Worm (Caenorhabditis elegans): Measurements from ENCODE around the gene F56F10.1.

F56F10.1 gene

DNA sequence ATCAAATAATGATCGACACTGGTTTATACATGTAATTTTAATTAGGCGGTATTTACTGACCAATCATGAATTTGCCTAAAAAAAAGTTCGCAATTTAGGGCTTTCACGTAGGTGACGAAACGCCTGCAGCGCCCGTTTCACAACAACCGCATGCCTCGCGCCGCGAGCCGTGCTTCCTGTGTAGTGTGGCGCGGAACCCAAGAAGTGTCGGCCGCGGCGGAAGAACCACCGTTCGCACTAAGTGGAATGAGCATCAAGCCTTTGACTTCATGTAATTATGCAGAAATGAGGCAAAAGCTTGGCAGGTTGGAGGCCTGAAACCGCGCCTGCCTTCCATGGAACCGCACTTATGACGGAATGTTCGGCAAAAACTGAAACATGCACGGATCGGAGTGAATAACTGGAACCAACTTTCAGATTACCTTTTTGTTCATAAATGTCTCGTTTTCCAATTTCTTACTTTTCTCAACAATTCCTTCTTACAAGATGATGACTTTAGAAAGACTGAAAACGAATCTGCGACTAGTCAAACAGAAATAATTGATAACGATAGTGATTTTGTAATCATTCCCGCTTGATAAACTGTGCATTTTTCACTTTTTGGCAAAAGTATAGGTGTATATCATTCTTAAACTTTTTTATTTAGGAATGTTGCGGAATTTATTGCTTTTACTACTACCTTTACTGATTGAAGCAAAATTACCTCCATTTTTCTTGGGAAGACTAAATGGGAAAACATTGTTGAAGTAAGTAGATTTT lies at the start of gene F56F10.1:
Gene F56F10.1 (plus strand): TSS at position 647 of the 759 bp plus-strand sequence.
- no peak for TF ChIP-seq unc-62 (GFP tag; optimal IDR thresholded peaks at IDR 0.05)

DNA sequence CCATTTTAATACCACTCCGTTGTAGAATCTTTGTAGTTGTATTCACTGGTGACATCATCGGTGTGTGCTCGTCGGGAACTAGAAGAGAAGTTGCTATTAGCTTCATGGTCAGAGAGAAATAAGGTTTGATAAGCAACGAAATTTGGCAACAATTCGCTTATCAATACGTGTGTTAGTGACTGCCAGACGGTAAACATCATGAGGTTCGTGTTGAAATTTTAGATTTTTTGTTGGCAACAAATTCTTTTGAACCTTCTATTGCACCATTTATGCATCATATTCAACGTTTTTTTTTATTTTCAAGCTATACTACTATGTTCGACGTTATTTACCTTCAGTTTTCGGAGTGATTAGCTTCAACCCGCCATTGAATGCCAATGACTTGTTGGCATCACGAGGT lies 48.7 kb upstream of the F56F10.1 start:
- TF ChIP-seq unc-62 (GFP tag; optimal IDR thresholded peaks at IDR 0.05): no peak

DNA sequence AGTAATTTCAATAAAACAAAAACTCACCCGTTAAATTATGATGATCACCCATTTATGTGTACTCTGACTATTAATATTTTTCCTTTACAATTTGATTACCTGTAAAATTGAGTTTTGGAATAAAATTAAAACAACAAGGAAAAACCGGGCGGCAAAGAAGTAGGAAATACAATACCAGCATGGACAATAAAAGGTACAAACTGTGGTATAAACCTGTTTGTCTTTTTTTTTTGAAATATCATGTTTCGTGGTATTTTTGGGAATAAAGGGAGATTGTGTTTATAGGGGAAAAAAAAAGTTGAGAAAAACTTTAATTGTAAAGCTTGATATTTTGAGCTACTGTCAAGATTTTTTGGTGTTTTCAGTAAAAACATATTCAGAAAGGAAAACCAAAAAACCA lies 47.0 kb upstream of the F56F10.1 start, which contains the start of gene daf-3:
Gene daf-3 (minus strand): TSS at position 101 of the 400 bp plus-strand sequence.
- no peak for TF ChIP-seq unc-62 (GFP tag; optimal IDR thresholded peaks at IDR 0.05)

DNA sequence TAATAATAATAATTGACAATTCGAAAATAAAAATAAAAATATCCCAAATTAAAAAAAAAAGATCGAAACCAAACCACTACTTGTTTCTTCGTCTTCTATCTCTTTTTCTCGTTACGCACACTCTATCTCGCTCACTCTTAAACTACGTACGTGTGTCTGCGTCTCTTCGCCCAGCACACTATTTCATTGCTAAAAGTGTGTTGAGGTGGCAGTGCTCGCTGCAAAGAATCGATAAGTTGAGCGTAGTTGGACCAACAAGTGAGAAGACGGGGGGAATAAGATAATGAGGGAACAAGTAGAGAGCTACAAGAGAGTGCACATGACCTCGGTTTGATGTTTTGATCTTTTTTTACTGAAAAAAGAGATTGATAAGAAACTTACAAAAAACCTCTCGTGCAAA lies 46.5 kb upstream of the F56F10.1 start:
- TF ChIP-seq unc-62 (GFP tag; optimal IDR thresholded peaks at IDR 0.05): no peak

DNA sequence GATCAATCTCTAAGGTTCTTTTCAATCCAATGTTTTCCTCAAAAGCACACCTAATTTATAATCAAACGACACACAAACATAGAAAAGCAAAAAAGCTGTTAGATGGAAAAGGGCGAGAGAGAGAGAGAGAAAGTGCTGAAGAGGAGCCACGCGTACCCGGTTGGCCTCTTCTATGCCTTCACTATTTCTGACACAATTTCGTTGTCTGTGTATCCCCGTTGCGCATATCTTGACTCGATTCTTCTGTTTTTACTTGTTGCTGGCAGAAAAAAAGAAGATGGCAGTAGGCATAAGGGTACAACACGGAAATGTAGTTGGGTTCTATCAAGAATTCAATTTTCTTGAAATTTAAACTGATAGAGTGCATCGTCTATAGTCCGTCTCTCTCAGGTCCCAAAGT lies 44.9 kb upstream of the F56F10.1 start:
- no peak for TF ChIP-seq unc-62 (GFP tag; optimal IDR thresholded peaks at IDR 0.05)

DNA sequence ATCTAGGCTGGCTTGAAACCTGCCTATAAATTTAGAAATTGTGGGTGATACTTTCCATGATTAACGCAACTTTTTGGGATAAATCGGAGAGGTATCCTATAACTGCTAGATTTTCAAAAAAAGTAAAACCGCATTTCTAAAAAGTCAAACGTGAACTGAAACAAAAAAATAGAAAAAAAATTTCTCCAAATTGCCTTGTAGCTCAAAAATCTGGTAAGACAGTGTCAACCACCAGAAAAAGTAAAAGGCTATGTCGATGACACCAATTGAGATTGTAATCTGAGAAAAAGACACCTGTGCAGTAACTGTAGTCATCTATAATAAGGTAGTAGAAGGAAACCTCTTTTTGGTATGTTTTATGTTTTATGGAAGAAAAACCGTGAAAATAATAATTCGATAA lies 43.8 kb upstream of the F56F10.1 start, which contains the start of gene wdr-54:
Gene wdr-54 (plus strand): TSS at position 301 of the 400 bp plus-strand sequence.
- TF ChIP-seq unc-62 (GFP tag; optimal IDR thresholded peaks at IDR 0.05): no peak

DNA sequence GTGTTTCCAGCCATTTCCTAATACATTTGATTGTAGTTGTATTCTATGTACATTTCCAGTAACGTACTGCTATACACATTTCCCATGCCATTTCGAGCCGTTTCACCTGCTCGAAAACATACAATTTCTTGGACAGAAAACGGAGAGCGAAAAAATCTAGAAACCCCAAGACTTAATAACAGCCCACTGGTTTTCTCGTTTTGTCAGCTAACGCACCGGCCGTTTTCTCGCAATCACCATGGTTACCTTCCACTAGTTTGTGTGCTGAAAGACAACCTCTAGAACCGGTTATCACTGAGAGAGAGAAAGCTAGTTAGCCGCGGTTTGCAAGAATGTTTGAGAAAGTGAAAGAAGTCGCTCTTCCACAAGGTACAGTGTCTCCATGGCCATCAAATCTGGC lies 42.2 kb upstream of the F56F10.1 start:
- TF ChIP-seq unc-62 (GFP tag; optimal IDR thresholded peaks at IDR 0.05): no peak

DNA sequence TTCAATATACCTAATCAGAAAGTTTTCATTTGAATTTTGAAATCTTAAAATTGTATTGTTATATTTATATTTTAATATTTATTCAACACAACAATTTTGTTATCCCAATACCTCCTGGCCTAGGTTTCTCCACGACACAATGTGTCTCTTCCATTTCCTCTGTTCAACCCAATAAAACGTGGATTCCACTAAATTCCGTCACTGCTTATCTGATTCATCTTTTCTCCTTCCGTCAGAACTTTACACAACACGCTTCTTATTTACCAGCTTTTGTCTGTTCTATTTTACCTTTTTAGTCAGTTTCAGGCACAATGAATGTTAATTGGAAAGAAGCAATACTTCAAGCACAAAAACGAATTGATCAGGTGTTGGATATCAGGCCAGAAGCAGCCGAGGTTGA lies 37.9 kb upstream of the F56F10.1 start, which contains the start of gene F39H12.1:
Gene F39H12.1 (plus strand): TSS at position 301 of the 400 bp plus-strand sequence.
- TF ChIP-seq unc-62 (GFP tag; optimal IDR thresholded peaks at IDR 0.05): no peak

DNA sequence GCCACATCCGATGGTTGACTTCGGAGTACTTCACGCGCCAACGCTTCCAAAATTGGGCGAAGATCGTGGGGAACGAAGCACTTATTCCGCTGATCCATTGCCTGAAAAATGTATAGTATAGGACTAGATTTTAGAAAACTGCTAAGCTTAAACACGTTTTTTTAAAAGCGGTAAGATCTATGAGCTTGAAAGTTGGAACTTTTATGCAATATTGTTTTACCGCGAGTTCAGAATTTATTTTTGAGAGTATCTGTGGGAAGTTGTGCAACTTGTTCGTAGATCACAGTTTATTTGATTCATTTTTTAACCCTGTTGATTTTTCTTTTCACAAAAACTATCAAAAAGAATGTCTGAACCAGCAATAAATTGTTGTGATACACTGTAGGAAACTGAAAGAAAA lies 31.0 kb upstream of the F56F10.1 start, which contains the start of gene F39H12.3:
Gene F39H12.3 (minus strand): TSS at position 101 of the 400 bp plus-strand sequence.
- TF ChIP-seq unc-62 (GFP tag; optimal IDR thresholded peaks at IDR 0.05): no peak

DNA sequence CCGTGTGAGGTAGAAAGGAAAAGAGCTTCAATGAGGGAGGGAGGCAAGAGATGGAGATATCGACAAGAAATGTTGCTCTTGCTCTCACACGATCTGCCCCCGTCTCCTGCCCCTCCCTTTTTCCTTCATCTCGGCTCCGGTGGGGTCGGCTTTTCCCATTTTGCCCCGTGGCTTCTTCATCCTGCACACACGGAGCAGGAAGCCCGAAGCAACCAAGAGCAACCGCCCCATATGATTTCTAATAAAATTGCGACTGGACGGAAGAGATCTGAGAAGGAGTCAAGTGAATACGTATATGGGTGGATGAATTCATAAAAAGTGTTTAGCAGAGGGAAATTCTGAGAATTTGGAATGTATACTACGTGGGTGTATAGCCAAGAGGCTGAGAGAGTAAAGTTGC lies 27.8 kb upstream of the F56F10.1 start:
- no peak for TF ChIP-seq unc-62 (GFP tag; optimal IDR thresholded peaks at IDR 0.05)

DNA sequence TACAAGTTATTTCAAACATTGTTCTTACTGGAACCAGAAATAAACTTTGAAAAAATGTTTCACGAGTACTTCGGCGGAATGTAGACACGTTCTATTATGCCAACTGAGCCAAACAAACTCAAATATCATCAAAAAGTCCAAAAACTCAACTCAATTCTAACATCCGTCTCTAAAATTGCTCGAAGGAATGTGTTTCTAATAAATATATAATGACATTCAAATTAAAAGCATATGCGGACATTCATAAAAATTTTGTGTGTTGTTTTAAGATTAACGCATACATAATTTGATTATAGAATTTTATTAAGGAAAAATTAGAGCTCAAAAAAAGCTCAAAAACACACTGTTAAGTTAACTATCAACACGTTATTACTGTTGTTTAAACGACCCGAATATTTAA lies 27.0 kb upstream of the F56F10.1 start:
- no peak for TF ChIP-seq unc-62 (GFP tag; optimal IDR thresholded peaks at IDR 0.05)

DNA sequence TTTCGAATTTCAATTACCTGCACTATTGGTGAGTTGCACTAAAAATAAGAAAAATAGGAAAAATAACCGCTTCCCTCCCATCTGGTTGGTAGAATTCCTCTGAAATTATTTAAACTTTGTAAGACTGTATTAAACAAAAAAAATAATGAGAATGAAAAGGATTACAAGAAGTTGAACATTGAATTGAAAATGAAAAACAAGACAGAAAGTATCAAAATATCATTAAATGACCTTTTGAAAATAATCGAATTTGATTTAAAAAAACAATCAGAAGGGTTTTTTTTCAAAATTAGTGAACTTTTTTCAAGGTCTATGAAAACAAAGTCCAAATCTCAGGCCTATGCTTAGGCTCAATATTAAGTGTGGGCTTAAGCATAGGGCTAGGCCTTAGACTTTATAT lies 21.0 kb upstream of the F56F10.1 start, which contains the start of gene igcm-1:
Gene igcm-1 (minus strand): TSS at position 101 of the 400 bp plus-strand sequence.
- TF ChIP-seq unc-62 (GFP tag; optimal IDR thresholded peaks at IDR 0.05): no peak

DNA sequence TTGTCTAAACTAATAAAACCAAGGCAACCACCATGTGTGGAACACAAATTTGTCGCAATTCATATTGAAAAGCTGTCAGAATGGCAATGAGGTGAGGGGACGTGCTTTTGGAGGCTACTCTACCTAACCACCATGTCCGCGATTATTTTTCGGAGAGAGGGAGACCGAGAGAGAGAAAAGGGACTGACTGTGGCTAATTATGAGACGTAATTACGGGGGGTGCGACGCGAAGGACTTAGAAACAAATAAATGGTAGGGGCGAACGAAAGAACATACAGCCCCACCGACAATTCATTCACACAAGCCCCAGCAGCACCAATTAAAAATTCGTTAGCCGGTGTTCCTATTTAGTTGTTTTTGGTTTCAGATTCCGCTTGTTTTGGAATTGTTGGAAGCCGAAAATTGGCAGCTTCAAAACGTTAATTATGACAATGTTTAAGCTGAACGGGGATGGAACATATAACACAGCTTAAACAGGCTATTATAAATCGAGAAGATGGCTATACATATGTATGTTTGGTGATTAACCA lies 19.6 kb upstream of the F56F10.1 start:
- TF ChIP-seq unc-62 (GFP tag; optimal IDR thresholded peaks at IDR 0.05): no peak

DNA sequence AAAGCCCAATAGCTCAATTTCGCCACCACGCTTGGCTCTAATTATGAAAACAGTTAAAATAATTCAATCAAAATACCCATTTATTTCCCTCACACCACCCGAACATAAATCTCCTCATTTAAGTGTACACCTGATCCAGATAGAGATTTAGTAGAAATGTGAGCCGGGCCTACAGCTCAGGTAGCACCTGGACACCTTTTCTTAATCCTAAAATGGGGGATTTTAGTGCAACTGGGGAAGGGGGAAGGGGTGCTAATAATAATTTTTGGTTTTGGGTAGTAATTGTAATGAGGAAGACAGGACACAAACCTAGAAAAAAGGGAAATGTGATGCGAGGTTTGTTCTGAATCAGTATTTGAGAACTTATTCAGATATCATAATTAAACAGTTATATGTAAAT lies 18.8 kb upstream of the F56F10.1 start:
- TF ChIP-seq unc-62 (GFP tag; optimal IDR thresholded peaks at IDR 0.05): no peak

DNA sequence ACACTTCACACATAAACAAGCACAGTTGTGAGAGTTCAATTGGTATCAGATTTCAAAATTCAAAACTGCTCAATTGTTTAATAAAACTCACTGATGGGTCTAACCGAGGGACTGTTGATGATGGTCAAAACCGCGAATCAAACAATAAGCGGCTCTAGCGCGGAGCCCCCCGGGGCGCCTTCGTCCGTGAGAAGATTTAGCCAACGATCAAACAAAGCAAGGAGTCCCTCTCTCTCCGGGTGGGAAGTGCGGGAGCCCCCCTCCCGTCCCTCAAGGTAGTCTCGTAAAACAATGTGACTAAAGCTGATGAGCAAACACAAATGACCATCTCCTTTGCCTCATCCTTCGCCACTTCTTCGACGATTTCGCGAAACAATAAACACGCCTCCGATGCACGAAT lies 14.7 kb upstream of the F56F10.1 start:
- TF ChIP-seq unc-62 (GFP tag; optimal IDR thresholded peaks at IDR 0.05): no peak

DNA sequence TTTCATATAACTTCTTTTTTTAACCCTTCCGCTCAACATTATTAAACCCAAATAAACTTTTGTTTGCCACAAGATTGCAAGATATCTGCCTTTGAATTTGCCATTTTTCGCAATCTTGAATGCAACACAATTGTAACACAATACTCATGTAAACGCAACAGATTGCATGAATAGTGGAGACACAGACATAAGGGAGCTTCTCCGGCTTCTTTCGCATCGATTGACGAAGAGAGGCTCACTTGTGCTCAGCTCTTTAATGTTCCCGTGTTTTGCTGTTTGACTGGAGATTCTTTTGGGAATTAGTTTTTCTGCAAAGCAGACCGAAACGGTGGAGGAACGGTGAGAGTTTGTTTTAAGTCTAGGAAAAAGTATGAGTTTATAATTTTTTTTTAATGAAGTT lies 13.0 kb upstream of the F56F10.1 start, which contains the start of gene F56F10.2:
Gene F56F10.2 (plus strand): TSS at position 215 of the 400 bp plus-strand sequence.
- TF ChIP-seq unc-62 (GFP tag; optimal IDR thresholded peaks at IDR 0.05): no peak

DNA sequence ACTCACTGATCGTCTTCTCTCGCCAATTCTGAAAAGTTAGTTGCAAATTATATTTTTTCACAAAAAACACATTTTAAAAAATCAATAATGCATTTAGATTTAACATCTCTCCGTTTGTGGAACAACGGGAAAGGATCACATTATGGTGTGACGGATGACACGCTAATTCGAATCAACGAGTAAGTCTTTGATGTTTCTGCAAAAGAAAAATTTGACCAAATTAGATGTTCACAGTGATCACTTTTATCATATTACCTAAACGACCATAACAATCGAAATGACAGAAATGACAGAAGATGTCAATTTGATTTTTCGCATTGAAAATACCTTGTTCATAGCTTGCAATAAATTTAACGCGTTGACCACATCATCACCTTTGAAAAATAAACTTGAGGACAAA lies 11.0 kb upstream of the F56F10.1 start:
- no peak for TF ChIP-seq unc-62 (GFP tag; optimal IDR thresholded peaks at IDR 0.05)
